Worm (Caenorhabditis elegans): ENCODE measurements around the gene K04C1.3.

DNA sequence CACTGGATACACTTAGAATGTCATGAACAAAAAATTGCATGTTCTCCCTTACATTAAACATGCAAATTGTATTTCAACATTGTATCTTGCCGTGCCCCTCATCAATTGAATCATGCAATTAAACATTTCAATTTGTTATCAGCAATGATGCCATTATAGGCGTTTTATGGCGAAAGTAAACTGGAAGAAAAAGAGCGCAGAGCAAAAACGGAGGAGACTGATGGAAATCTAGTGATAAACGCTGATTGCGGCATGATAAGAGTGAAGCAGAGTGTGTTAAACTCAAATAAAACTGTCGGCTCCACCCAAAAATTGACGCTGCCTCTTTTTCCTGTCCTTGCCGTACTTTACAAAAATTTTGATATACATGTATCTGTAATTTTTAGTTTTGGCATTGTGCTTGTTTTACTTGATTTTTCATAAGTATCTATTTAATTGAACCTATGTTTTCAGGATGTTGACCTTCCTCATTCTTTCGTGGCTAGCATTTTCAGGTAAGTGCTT is 28.6 kb downstream of the K04C1.3 start, which contains the start of gene K06G5.1:
- no peak for TF ChIP-seq hmbx-1 (tag; optimal IDR thresholded peaks at IDR 0.05)
- no peak for TF ChIP-seq ama-1 (optimal IDR thresholded peaks at IDR 0.05)
- no peak for TF ChIP-seq aly-1 (tag; optimal IDR thresholded peaks at IDR 0.05)
- no peak for TF ChIP-seq sea-1 (GFP tag; conservative IDR thresholded peaks at IDR 0.05)
- no peak for TF ChIP-seq flt-1 (GFP tag; IDR thresholded peaks at IDR 0.05)

Data from whole organism, early embryonic.